Worm (Caenorhabditis elegans) whole organism, mixed stage, embryonic: ENCODE results near the gene nhr-13.

Source experiments
- M03D4.4 ChIP-seq: sonication (generic microtip); optimal IDR thresholded peaks from 2 replicates; lab custom pipeline; 2017; ENCODE audit warnings: mild to moderate bottlenecking, missing genetic modification characterization, missing compliant biosample characterization
- blmp-1 ChIP-seq: fragments of 150-350 bp; optimal IDR thresholded peaks from 2 replicates; lab custom pipeline; 2014; ENCODE audit warnings: missing biosample characterization, missing genetic modification characterization
- ceh-39 ChIP-seq: fragments of 150-350 bp; optimal IDR thresholded peaks from 2 replicates; lab custom pipeline; 2014; ENCODE audit warnings: missing biosample characterization, missing genetic modification characterization
- ceh-43 ChIP-seq: fragments of 200-800 bp; sonication (Bioruptor generic); optimal IDR thresholded peaks from 2 replicates; lab custom pipeline; 2018; ENCODE audit warnings: mild to moderate bottlenecking, missing genetic modification characterization, moderate library complexity, missing compliant biosample characterization
- ceh-83 ChIP-seq: fragments of 200-800 bp; sonication (Bioruptor generic); optimal IDR thresholded peaks from 2 replicates; lab custom pipeline; 2018; ENCODE audit warnings: mild to moderate bottlenecking, missing genetic modification characterization, missing compliant biosample characterization
- cnd-1 ChIP-seq: fragments of 200-800 bp; sonication (Bioruptor generic); optimal IDR thresholded peaks from 2 replicates; lab custom pipeline; 2018; ENCODE audit warnings: mild to moderate bottlenecking, missing genetic modification characterization, missing compliant biosample characterization
- drap-1 ChIP-seq: fragments of 200-800 bp; sonication (Bioruptor generic); optimal IDR thresholded peaks from 3 replicates; lab custom pipeline; 2018; ENCODE audit warnings: mild to moderate bottlenecking, missing genetic modification characterization, missing compliant biosample characterization
- elt-1 ChIP-seq: sonication (generic microtip); optimal IDR thresholded peaks from 2 replicates; lab custom pipeline; 2017; ENCODE audit warnings: missing genetic modification characterization, mild to moderate bottlenecking, missing compliant biosample characterization, antibody characterized with exemption, moderate library complexity, borderline replicate concordance; ENCODE audit not compliant: insufficient read depth
- flh-1 ChIP-seq: fragments of 200-800 bp; sonication (Bioruptor generic); optimal IDR thresholded peaks from 2 replicates; lab custom pipeline; 2018; ENCODE audit warnings: mild to moderate bottlenecking, missing genetic modification characterization, moderate library complexity, missing compliant biosample characterization
- ham-2 ChIP-seq: fragments of 200-800 bp; sonication (Bioruptor generic); optimal IDR thresholded peaks from 2 replicates; lab custom pipeline; 2018; ENCODE audit warnings: mild to moderate bottlenecking, missing genetic modification characterization, missing compliant biosample characterization
- hlh-1 ChIP-seq: fragments of 150-350 bp; optimal IDR thresholded peaks from 2 replicates; lab custom pipeline; 2014; ENCODE audit warnings: missing biosample characterization, missing genetic modification reagents, missing genetic modification characterization
- lin-13 ChIP-seq: fragments of 150-350 bp; optimal IDR thresholded peaks from 2 replicates; lab custom pipeline; 2014; ENCODE audit warnings: missing biosample characterization, missing genetic modification characterization
- lin-32 ChIP-seq: fragments of 200-800 bp; sonication (Bioruptor generic); optimal IDR thresholded peaks from 2 replicates; lab custom pipeline; 2018; ENCODE audit warnings: mild to moderate bottlenecking, missing genetic modification characterization, missing compliant biosample characterization
- lsy-2 ChIP-seq: fragments of 150-350 bp; optimal IDR thresholded peaks from 2 replicates; lab custom pipeline; 2014; ENCODE audit warnings: missing biosample characterization, missing genetic modification characterization
- mab-5 ChIP-seq: fragments of 150-350 bp; optimal IDR thresholded peaks from 2 replicates; lab custom pipeline; 2014; ENCODE audit warnings: missing biosample characterization, missing genetic modification characterization
- mep-1 ChIP-seq: fragments of 150-350 bp; optimal IDR thresholded peaks from 2 replicates; lab custom pipeline; 2017; ENCODE audit warnings: missing biosample characterization, missing genetic modification reagents, missing genetic modification characterization, inconsistent platforms
- mls-2 ChIP-seq: sonication (generic microtip); optimal IDR thresholded peaks from 2 replicates; lab custom pipeline; 2016; ENCODE audit warnings: mild to moderate bottlenecking, missing genetic modification characterization, moderate library complexity, missing compliant biosample characterization
- nhr-2 ChIP-seq: fragments of 150-350 bp; optimal IDR thresholded peaks from 2 replicates; lab custom pipeline; 2014; ENCODE audit warnings: missing biosample characterization, missing genetic modification characterization
- nhr-237 ChIP-seq: fragments of 150-350 bp; optimal IDR thresholded peaks from 2 replicates; lab custom pipeline; 2014; ENCODE audit warnings: missing biosample characterization, missing genetic modification characterization
- nhr-28 ChIP-seq: fragments of 150-350 bp; optimal IDR thresholded peaks from 2 replicates; lab custom pipeline; 2014; ENCODE audit warnings: missing biosample characterization, missing genetic modification characterization
- nhr-76 ChIP-seq: sonication (generic microtip); optimal IDR thresholded peaks from 2 replicates; lab custom pipeline; 2017; ENCODE audit warnings: missing biosample characterization, missing genetic modification characterization
- pha-4 ChIP-seq: fragments of 150-350 bp; optimal IDR thresholded peaks from 2 replicates; lab custom pipeline; 2018; ENCODE audit warnings: missing biosample characterization, missing genetic modification reagents, missing genetic modification characterization
- sem-2 ChIP-seq: fragments of 200-800 bp; sonication (Bioruptor generic); optimal IDR thresholded peaks from 2 replicates; lab custom pipeline; 2018; ENCODE audit warnings: mild to moderate bottlenecking, missing genetic modification characterization, missing compliant biosample characterization
- snpc-4 ChIP-seq: fragments of 150-350 bp; optimal IDR thresholded peaks from 2 replicates; lab custom pipeline; 2014; ENCODE audit warnings: missing biosample characterization, missing genetic modification characterization
- sptf-1 ChIP-seq: sonication (generic microtip); optimal IDR thresholded peaks from 2 replicates; lab custom pipeline; 2017; ENCODE audit warnings: mild to moderate bottlenecking, missing genetic modification characterization, moderate library complexity, missing compliant biosample characterization
- tbx-8 ChIP-seq: fragments of 200-800 bp; sonication (Bioruptor generic); optimal IDR thresholded peaks from 2 replicates; lab custom pipeline; 2018; ENCODE audit warnings: mild to moderate bottlenecking, missing genetic modification characterization, moderate library complexity, missing compliant biosample characterization
- unc-120 ChIP-seq: sonication (generic microtip); optimal IDR thresholded peaks from 2 replicates; lab custom pipeline; 2017; ENCODE audit warnings: missing genetic modification characterization, missing compliant biosample characterization; ENCODE audit not compliant: poor library complexity, severe bottlenecking
- unc-39 ChIP-seq: fragments of 150-350 bp; optimal IDR thresholded peaks from 2 replicates; lab custom pipeline; 2014; ENCODE audit warnings: missing biosample characterization, missing genetic modification characterization
- zip-8 ChIP-seq: fragments of 150-350 bp; optimal IDR thresholded peaks from 2 replicates; lab custom pipeline; 2014; ENCODE audit warnings: missing biosample characterization, missing genetic modification characterization
- ztf-11 ChIP-seq: fragments of 150-350 bp; optimal IDR thresholded peaks from 2 replicates; lab custom pipeline; 2014; ENCODE audit warnings: missing biosample characterization, missing genetic modification characterization

nhr-13 gene

ce11 chrV:2166679-2167078, 25.6 kb upstream of the nhr-13 start, which contains the start of gene srbc-19:
Gene srbc-19, minus strand, starts transcription at chrV:2166779.
- no peak for TF ChIP-seq hlh-1
- no peak for TF ChIP-seq elt-1 (tag; lab: Kevin White, UChicago)
- no peak for TF ChIP-seq lin-32 (GFP tag; lab: Kevin White, UChicago)
- no peak for TF ChIP-seq unc-120 (tag; lab: Kevin White, UChicago)
- TF ChIP-seq, all 35 proteins: peak for 0

- no peak for TF ChIP-seq ceh-39
- no peak for TF ChIP-seq M03D4.4 (tag; lab: Kevin White, UChicago)
- TF ChIP-seq ham-2 (GFP tag; lab: Kevin White, UChicago): no peak
- TF ChIP-seq ceh-43: no peak
- TF ChIP-seq lin-13: no peak
- no peak for TF ChIP-seq nhr-237 (tag; lab: Kevin White, UChicago)
- TF ChIP-seq blmp-1 (tag; lab: Kevin White, UChicago): no peak
- no peak for TF ChIP-seq mab-5 (tag; lab: Kevin White, UChicago)
Observed at ce11 chrV:2174465-2174864, 17.8 kb upstream of the nhr-13 start.

ce11 chrV:2175242-2175641, 17.0 kb upstream of the nhr-13 start, which contains the start of gene C45H4.18:
Gene C45H4.18, plus strand, starts transcription at chrV:2175542.
- TF ChIP-seq snpc-4 (tag; lab: Kevin White, UChicago) (no peak), nhr-76 (tag; lab: Kevin White, UChicago) (no peak), lsy-2 (no peak), unc-39 (no peak), unc-120 (tag; lab: Kevin White, UChicago) (no peak), pha-4 (tag; lab: Kevin White, UChicago) (no peak), drap-1 (no peak), sptf-1 (tag; lab: Kevin White, UChicago) (no peak), cnd-1 (tag; lab: Kevin White, UChicago) (no peak), flh-1 (GFP tag; lab: Kevin White, UChicago) (no peak), nhr-28 (tag; lab: Kevin White, UChicago) (no peak), ceh-43 (no peak), ztf-11 (no peak)

ce11 chrV:2177307-2177764, 14.9 kb upstream of the nhr-13 start, which contains the start of gene srbc-17:
Gene srbc-17, plus strand, starts transcription at chrV:2177714.
- no peak for TF ChIP-seq tbx-8
- no peak for TF ChIP-seq mls-2 (tag; lab: Kevin White, UChicago)
- no peak for TF ChIP-seq sem-2
- TF ChIP-seq unc-39: no peak
- TF ChIP-seq pha-4 (tag; lab: Kevin White, UChicago): no peak

- TF ChIP-seq nhr-28 (tag; lab: Kevin White, UChicago) (no peak), flh-1 (GFP tag; lab: Kevin White, UChicago) (no peak), snpc-4 (tag; lab: Kevin White, UChicago) (no peak), cnd-1 (tag; lab: Kevin White, UChicago) (no peak), mep-1 (tag; lab: Kevin White, UChicago) (no peak), ztf-11 (no peak)
Observed at ce11 chrV:2179214-2179613, 13.1 kb upstream of the nhr-13 start, which contains the start of gene cyp-33C1. Gene cyp-33C1, plus strand, starts transcription at chrV:2179514.

- TF ChIP-seq snpc-4 (tag; lab: Kevin White, UChicago): no peak
- TF ChIP-seq cnd-1 (tag; lab: Kevin White, UChicago): no peak
- TF ChIP-seq nhr-76 (tag; lab: Kevin White, UChicago): no peak
- no peak for TF ChIP-seq lin-32 (GFP tag; lab: Kevin White, UChicago)
- TF ChIP-seq nhr-2: no peak
- no peak for TF ChIP-seq zip-8 (tag; lab: Kevin White, UChicago)
- no peak for TF ChIP-seq ceh-39
- no peak for TF ChIP-seq ztf-11
- TF ChIP-seq sem-2: no peak
- TF ChIP-seq drap-1: no peak
- no peak for TF ChIP-seq blmp-1 (tag; lab: Kevin White, UChicago)
- no peak for TF ChIP-seq ceh-83 (GFP tag; lab: Kevin White, UChicago)
- TF ChIP-seq ceh-43: no peak
- no peak for TF ChIP-seq unc-120 (tag; lab: Kevin White, UChicago)
- no peak for TF ChIP-seq flh-1 (GFP tag; lab: Kevin White, UChicago)
- no peak for TF ChIP-seq tbx-8
- TF ChIP-seq nhr-28 (tag; lab: Kevin White, UChicago): no peak
- no peak for TF ChIP-seq pha-4 (tag; lab: Kevin White, UChicago)
Observed at ce11 chrV:2181738-2182137, 10.5 kb upstream of the nhr-13 start, which contains the start of gene srbc-16. Gene srbc-16, plus strand, starts transcription at chrV:2182038.
